Worm (Caenorhabditis elegans) whole organism, L1 larva: ENCODE data around the gene sea-1.

ENCODE experiments used
- C34B4.2 ChIP-seq: sonication (generic microtip); optimal IDR thresholded peaks from 2 replicates; lab custom pipeline; 2017; ENCODE audit warnings: mild to moderate bottlenecking, missing genetic modification characterization, missing compliant biosample characterization
- F16B12.6 ChIP-seq: fragments of 150-350 bp; optimal IDR thresholded peaks from 2 replicates; lab custom pipeline; 2014; ENCODE audit warnings: missing biosample characterization, missing genetic modification characterization
- aly-2 ChIP-seq: fragments of 150-350 bp; optimal IDR thresholded peaks from 2 replicates; lab custom pipeline; 2014; ENCODE audit warnings: missing biosample characterization, missing genetic modification characterization
- ama-1 ChIP-seq: fragments of 150-350 bp; optimal IDR thresholded peaks from 2 replicates; lab custom pipeline; 2014
- blmp-1 ChIP-seq: fragments of 150-350 bp; optimal IDR thresholded peaks from 2 replicates; lab custom pipeline; 2014; ENCODE audit warnings: missing biosample characterization, missing genetic modification characterization
- ceh-63 ChIP-seq: fragments of 200-800 bp; sonication (Bioruptor generic); optimal IDR thresholded peaks from 2 replicates; lab custom pipeline; 2018; ENCODE audit warnings: mild to moderate bottlenecking, missing genetic modification characterization, missing compliant biosample characterization
- ceh-8 ChIP-seq: fragments of 200-800 bp; sonication (Bioruptor generic); optimal IDR thresholded peaks from 2 replicates; lab custom pipeline; 2018; ENCODE audit warnings: mild to moderate bottlenecking, missing genetic modification characterization, moderate library complexity, missing compliant biosample characterization
- ceh-88 ChIP-seq: fragments of 200-800 bp; sonication (Bioruptor generic); IDR thresholded peaks from 2 replicates; pipeline ENCODE4 v1.3.6; 2022; ENCODE audit warnings: missing genetic modification characterization, missing compliant biosample characterization
- ces-1 ChIP-seq: fragments of 150-350 bp; optimal IDR thresholded peaks from 2 replicates; lab custom pipeline; 2014; ENCODE audit warnings: missing biosample characterization, missing genetic modification reagents, missing genetic modification characterization
- dsc-1 ChIP-seq: sonication (generic microtip); optimal IDR thresholded peaks from 2 replicates; lab custom pipeline; 2016; ENCODE audit warnings: mild to moderate bottlenecking, missing genetic modification characterization, missing compliant biosample characterization
- efl-1 ChIP-seq, 4 experiments: fragments of 150-350 bp; optimal IDR thresholded peaks in 3 of 4; peaks in 1 of 4; 1 replicate in 1 of 4; 2 replicates in 3 of 4; lab custom pipeline; 2014; ENCODE audit warnings: missing biosample characterization in 2 of 4, missing genetic modification characterization in 2 of 4, missing genetic modification reagents in 2 of 4
- efl-3 ChIP-seq: fragments of 200-800 bp; sonication (Bioruptor generic); optimal IDR thresholded peaks from 2 replicates; lab custom pipeline; 2018; ENCODE audit warnings: mild to moderate bottlenecking, missing genetic modification characterization, missing compliant biosample characterization
- elt-2 ChIP-seq: sonication (generic microtip); optimal IDR thresholded peaks from 2 replicates; lab custom pipeline; 2016; ENCODE audit warnings: missing genetic modification characterization, mild to moderate bottlenecking, inconsistent platforms, missing compliant biosample characterization, missing genetic modification reagents
- elt-3 ChIP-seq, 6 experiments: fragments of 150-350 bp in 1 of 6; sonication (generic microtip); optimal IDR thresholded peaks; 2 replicates each; lab custom pipeline; 2017 to 2018; ENCODE audit warnings: missing biosample characterization in 6 of 6, missing genetic modification characterization in 6 of 6, inconsistent platforms in 1 of 6
- ets-5 ChIP-seq: fragments of 200-800 bp; sonication (Bioruptor generic); IDR thresholded peaks from 2 replicates; pipeline ENCODE4 v1.3.6; 2022; ENCODE audit warnings: missing genetic modification characterization, missing compliant biosample characterization
- fkh-4 ChIP-seq: sonication (generic microtip); optimal IDR thresholded peaks from 2 replicates; lab custom pipeline; 2016; ENCODE audit warnings: missing compliant biosample characterization, missing genetic modification characterization, borderline replicate concordance
- fkh-8 ChIP-seq: sonication (generic microtip); optimal IDR thresholded peaks from 2 replicates; lab custom pipeline; 2016; ENCODE audit warnings: mild to moderate bottlenecking, missing genetic modification characterization, missing compliant biosample characterization
- fos-1 ChIP-seq: fragments of 150-350 bp; optimal IDR thresholded peaks from 2 replicates; lab custom pipeline; 2014; ENCODE audit warnings: missing biosample characterization, missing genetic modification characterization
- grh-1 ChIP-seq: fragments of 200-800 bp; sonication (Bioruptor generic); IDR thresholded peaks from 2 replicates; pipeline ENCODE4 v1.3.6; 2022; ENCODE audit warnings: missing genetic modification reagents, missing genetic modification characterization, missing compliant biosample characterization
- hlh-17 ChIP-seq: fragments of 200-800 bp; sonication (Bioruptor generic); optimal IDR thresholded peaks from 2 replicates; lab custom pipeline; 2018; ENCODE audit warnings: missing genetic modification characterization, mild to moderate bottlenecking, missing compliant biosample characterization, moderate library complexity, borderline replicate concordance
- isw-1 ChIP-seq: fragments of 200-800 bp; sonication (Bioruptor generic); IDR thresholded peaks from 2 replicates; pipeline ENCODE4 v1.3.6; 2022; ENCODE audit warnings: missing genetic modification characterization, missing compliant biosample characterization
- lir-3 ChIP-seq: sonication (generic microtip); optimal IDR thresholded peaks from 2 replicates; lab custom pipeline; 2016; ENCODE audit warnings: mild to moderate bottlenecking, missing genetic modification characterization, moderate library complexity, missing compliant biosample characterization; ENCODE audit not compliant: poor library complexity
- lsy-2 ChIP-seq, 2 experiments: fragments of 150-350 bp; optimal IDR thresholded peaks; 2 replicates each; lab custom pipeline; 2014; ENCODE audit warnings: missing biosample characterization in 2 of 2, missing genetic modification characterization in 2 of 2
- mef-2 ChIP-seq: fragments of 150-350 bp; optimal IDR thresholded peaks from 2 replicates; lab custom pipeline; 2014; ENCODE audit warnings: missing biosample characterization, missing genetic modification characterization
- mep-1 ChIP-seq: fragments of 150-350 bp; optimal IDR thresholded peaks from 2 replicates; lab custom pipeline; 2014; ENCODE audit warnings: missing biosample characterization, missing genetic modification characterization
- nhr-237 ChIP-seq: fragments of 150-350 bp; optimal IDR thresholded peaks from 2 replicates; lab custom pipeline; 2014; ENCODE audit warnings: missing biosample characterization, missing genetic modification characterization
- nhr-28 ChIP-seq: fragments of 150-350 bp; optimal IDR thresholded peaks from 2 replicates; lab custom pipeline; 2014; ENCODE audit warnings: missing biosample characterization, missing genetic modification characterization
- nhr-47 ChIP-seq: sonication (generic microtip); optimal IDR thresholded peaks from 2 replicates; lab custom pipeline; 2016; ENCODE audit warnings: mild to moderate bottlenecking, missing genetic modification characterization, moderate library complexity, missing compliant biosample characterization
- nhr-76 ChIP-seq: sonication (generic microtip); optimal IDR thresholded peaks from 2 replicates; lab custom pipeline; 2017; ENCODE audit warnings: missing biosample characterization, missing genetic modification characterization
- nhr-77 ChIP-seq: fragments of 150-350 bp; optimal IDR thresholded peaks from 2 replicates; lab custom pipeline; 2014; ENCODE audit warnings: missing biosample characterization, missing genetic modification characterization
- nhr-84 ChIP-seq: sonication (generic microtip); optimal IDR thresholded peaks from 2 replicates; lab custom pipeline; 2017; ENCODE audit warnings: missing biosample characterization, missing genetic modification characterization
- nhr-90 ChIP-seq: sonication (generic microtip); optimal IDR thresholded peaks from 2 replicates; lab custom pipeline; 2016; ENCODE audit warnings: mild to moderate bottlenecking, missing genetic modification characterization, missing compliant biosample characterization; ENCODE audit not compliant: poor library complexity
- pag-3 ChIP-seq: sonication (generic microtip); optimal IDR thresholded peaks from 2 replicates; lab custom pipeline; 2017; ENCODE audit warnings: missing genetic modification characterization, mild to moderate bottlenecking, missing compliant biosample characterization, antibody characterized with exemption, borderline replicate concordance; ENCODE audit not compliant: insufficient read depth
- rnt-1 ChIP-seq: sonication (generic microtip); optimal IDR thresholded peaks from 2 replicates; lab custom pipeline; 2016; ENCODE audit warnings: mild to moderate bottlenecking, missing genetic modification characterization, moderate library complexity, missing compliant biosample characterization
- snpc-4 ChIP-seq: fragments of 150-350 bp; optimal IDR thresholded peaks from 2 replicates; lab custom pipeline; 2014; ENCODE audit warnings: missing biosample characterization, missing genetic modification characterization
- sox-4 ChIP-seq: sonication (generic microtip); optimal IDR thresholded peaks from 2 replicates; lab custom pipeline; 2016; ENCODE audit warnings: missing genetic modification characterization, missing compliant biosample characterization
- sptf-1 ChIP-seq: fragments of 150-350 bp; optimal IDR thresholded peaks from 2 replicates; lab custom pipeline; 2014; ENCODE audit warnings: missing biosample characterization, missing genetic modification characterization
- unc-130 ChIP-seq: fragments of 150-350 bp; optimal IDR thresholded peaks from 2 replicates; lab custom pipeline; 2017; ENCODE audit warnings: missing biosample characterization, missing genetic modification characterization, inconsistent platforms
- unc-30 ChIP-seq: sonication (generic microtip); optimal IDR thresholded peaks from 2 replicates; lab custom pipeline; 2017; ENCODE audit warnings: missing biosample characterization, missing genetic modification characterization
- unc-86 ChIP-seq: sonication (generic microtip); optimal IDR thresholded peaks from 2 replicates; lab custom pipeline; 2016; ENCODE audit warnings: missing genetic modification characterization, missing compliant biosample characterization
- unc-98 ChIP-seq: fragments of 200-800 bp; sonication (Bioruptor generic); IDR thresholded peaks from 2 replicates; pipeline ENCODE4 v1.3.6; 2022; ENCODE audit warnings: missing genetic modification characterization, missing compliant biosample characterization
- ztf-11 ChIP-seq, 2 experiments: sonication (generic microtip); optimal IDR thresholded peaks; 2 replicates each; lab custom pipeline; 2016 to 2017; ENCODE audit warnings: missing genetic modification characterization in 2 of 2, missing biosample characterization in 1 of 2, missing compliant biosample characterization in 1 of 2

Gene sea-1

DNA sequence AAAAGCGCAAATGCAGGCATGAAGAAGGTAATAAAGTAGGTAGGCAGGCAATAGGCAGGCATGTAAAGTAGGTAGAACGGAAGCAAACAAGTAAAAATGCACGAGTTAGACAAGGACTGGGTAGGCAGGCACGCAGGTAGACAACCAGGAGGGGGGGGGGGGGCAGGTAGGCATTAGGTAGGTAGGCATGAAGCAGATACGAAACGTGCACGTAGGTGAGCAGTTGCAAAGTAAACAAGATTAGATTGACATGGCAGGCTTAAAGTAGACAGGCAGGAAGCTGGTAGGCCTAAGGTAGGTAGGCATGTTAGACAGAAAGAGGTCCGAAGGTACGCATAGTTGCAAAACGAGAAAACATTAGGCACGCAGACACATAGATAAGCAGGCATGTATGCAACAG, 5.6 kb upstream of the sea-1 start:
- TF ChIP-seq fos-1 (tag; lab: Kevin White, UChicago) (no peak), ceh-88 (GFP tag; lab: Robert Waterston, UW) (no peak), isw-1 (GFP tag; lab: Robert Waterston, UW) (no peak)

DNA sequence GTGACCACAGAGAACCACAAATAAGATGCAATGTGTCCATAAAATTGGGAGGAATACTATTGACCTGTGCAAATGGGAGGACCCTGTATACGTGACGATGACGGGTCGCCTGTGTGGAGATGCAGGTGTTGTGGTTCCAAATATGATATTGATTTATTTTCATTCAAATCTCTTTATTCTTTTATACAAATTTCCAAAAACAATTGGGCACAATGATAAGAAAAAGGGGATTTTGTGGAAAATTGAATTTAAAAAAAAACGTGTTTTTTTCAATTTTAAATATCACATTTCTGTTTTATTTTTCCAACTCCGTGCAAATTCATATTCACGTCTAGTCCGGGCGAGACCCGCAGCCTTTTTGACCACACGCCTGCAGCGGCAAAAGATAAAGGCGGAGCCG, 1.8 kb upstream of the sea-1 start, which contains the start of gene F19B10.2:
TSS of gene F19B10.2 (plus strand) at position 301 of the 400 bp plus-strand sequence.
- no peak for TF ChIP-seq ceh-63 (GFP tag; lab: Kevin White, UChicago)
- TF ChIP-seq unc-30 (tag; lab: Kevin White, UChicago), result no peak
- TF ChIP-seq isw-1 (GFP tag; lab: Robert Waterston, UW), result no peak
- TF ChIP-seq nhr-76 (tag; lab: Kevin White, UChicago), result no peak
- TF ChIP-seq aly-2, result no peak
- no peak for TF ChIP-seq sptf-1 (tag; lab: Kevin White, UChicago)
- TF ChIP-seq hlh-17 (GFP tag; lab: Kevin White, UChicago), result no peak
- no peak for TF ChIP-seq blmp-1 (tag; lab: Kevin White, UChicago)
- no peak for TF ChIP-seq nhr-90
- no peak for TF ChIP-seq ceh-8
- TF ChIP-seq dsc-1 (tag; lab: Kevin White, UChicago), result no peak
- no peak for TF ChIP-seq unc-130 (tag; lab: Kevin White, UChicago)
- no peak for TF ChIP-seq unc-98 (GFP tag; lab: Robert Waterston, UW)

DNA sequence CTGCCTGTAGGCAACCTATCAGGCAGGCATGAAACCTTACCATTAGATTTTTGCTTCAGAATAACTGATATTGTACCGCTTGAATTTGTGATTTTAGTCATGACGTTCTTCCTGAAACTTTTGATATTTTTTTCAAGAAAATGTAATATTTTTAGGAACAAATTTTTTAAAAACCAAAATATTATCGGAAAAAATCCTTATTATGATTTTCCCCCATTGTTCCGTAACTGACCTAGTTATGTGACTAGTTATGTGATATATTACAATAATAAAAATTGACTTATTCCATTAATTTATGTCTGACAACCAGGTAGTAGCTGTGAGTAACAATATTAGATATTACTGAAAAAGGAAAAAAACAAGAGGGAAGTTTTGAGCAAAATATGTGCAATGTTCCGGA, 2.4 kb downstream of the sea-1 start, which contains the start of gene srx-98:
TSS of gene srx-98 (minus strand) at position 101 of the 400 bp plus-strand sequence.
- TF ChIP-seq unc-98 (GFP tag; lab: Robert Waterston, UW) (no peak), ets-5 (no peak), rnt-1 (tag; lab: Kevin White, UChicago) (no peak), snpc-4 (tag; lab: Kevin White, UChicago) (no peak), nhr-76 (tag; lab: Kevin White, UChicago) (no peak), elt-3 (tag; optimal IDR thresholded peaks at IDR 0.05; lab: Kevin White, UChicago) (no peak), ama-1 (no peak)

DNA sequence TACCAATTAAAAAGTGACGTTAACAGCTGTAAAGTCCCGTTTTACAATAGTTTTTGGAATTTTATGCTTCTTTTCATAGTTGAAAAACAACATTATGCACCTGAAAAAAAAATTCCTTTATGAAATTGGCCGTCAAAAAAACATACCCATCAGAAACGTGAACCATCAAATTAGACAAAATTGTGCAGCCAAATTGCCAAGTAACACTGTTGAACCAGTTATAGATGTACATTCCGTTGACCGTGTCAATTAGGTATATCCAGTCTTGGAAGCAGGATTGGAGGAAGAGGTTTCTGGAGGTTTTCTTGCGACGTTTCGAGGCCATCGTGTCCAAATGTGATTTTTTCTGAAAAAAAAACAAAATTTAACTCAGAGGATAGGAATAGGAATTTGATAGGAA, 4.1 kb downstream of the sea-1 start, which contains the start of gene srx-97:
TSS of gene srx-97 (minus strand) at position 101 of the 400 bp plus-strand sequence.
- no peak for TF ChIP-seq ztf-11 (tag; optimal IDR thresholded peaks at IDR 0.05; lab: Kevin White, UChicago)
- TF ChIP-seq lsy-2 (tag; optimal IDR thresholded peaks at IDR 0.05; lab: Kevin White, UChicago), result no peak
- TF ChIP-seq fkh-4 (tag; lab: Kevin White, UChicago), result no peak
- no peak for TF ChIP-seq ces-1
- no peak for TF ChIP-seq lir-3 (tag; lab: Kevin White, UChicago)
- no peak for TF ChIP-seq nhr-84 (tag; lab: Kevin White, UChicago)
- no peak for TF ChIP-seq nhr-77 (tag; lab: Kevin White, UChicago)
- no peak for TF ChIP-seq nhr-90
- no peak for TF ChIP-seq nhr-28 (tag; lab: Kevin White, UChicago)
- no peak for TF ChIP-seq C34B4.2 (tag; lab: Kevin White, UChicago)
- TF ChIP-seq F16B12.6, result no peak
- no peak for TF ChIP-seq nhr-237 (tag; lab: Kevin White, UChicago)

DNA sequence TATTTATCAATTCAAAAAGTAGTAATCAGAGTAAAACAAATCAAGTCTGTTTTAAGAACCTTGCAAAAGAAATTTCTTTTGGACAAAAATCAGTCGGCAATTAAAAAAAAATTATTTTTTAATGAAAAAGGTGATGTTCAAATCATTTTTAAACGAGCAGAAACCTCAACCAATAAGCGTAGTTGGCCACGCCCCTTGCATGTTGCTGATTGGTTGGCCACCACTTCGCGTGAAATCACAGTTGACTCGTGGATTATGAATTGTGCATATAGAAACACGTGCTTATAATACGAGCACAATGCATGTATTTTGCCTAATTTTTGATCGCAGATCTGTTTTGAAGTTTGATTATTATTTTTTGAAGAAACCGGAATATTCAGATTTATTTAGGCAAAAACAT, 8.2 kb downstream of the sea-1 start:
- TF ChIP-seq unc-86 (no peak), efl-3 (GFP tag; lab: Kevin White, UChicago) (no peak), sptf-1 (tag; lab: Kevin White, UChicago) (no peak), fkh-8 (tag; lab: Kevin White, UChicago) (no peak), mep-1 (tag; lab: Kevin White, UChicago) (no peak), ces-1 (no peak), unc-98 (GFP tag; lab: Robert Waterston, UW) (no peak), nhr-77 (tag; lab: Kevin White, UChicago) (no peak), efl-1 (optimal IDR thresholded peaks at IDR 0.05; lab: Kevin White, UChicago) (no peak), efl-1 (GFP tag; optimal IDR thresholded peaks at IDR 0.05 in 1 of 2; lab: Kevin White, UChicago) (no peak), grh-1 (GFP tag; lab: Robert Waterston, UW) (no peak), pag-3 (no peak), sox-4 (tag; lab: Kevin White, UChicago) (no peak), elt-2 (tag; lab: Kevin White, UChicago) (no peak), nhr-47 (tag; lab: Kevin White, UChicago) (no peak), mef-2 (tag; lab: Kevin White, UChicago) (no peak), isw-1 (GFP tag; lab: Robert Waterston, UW) (no peak), ceh-88 (GFP tag; lab: Robert Waterston, UW) (no peak)
